Worm (Caenorhabditis elegans): Measurements from ENCODE around the gene Y12A6A.1.

The Y12A6A.1 gene

ce11 chrX:13665447-13665846, 43.9 kb upstream of the Y12A6A.1 start (continued):
- TF ChIP-seq spr-1 (tag; optimal IDR thresholded peaks at IDR 0.05) (peak; percentile 90), fkh-10 (GFP tag; optimal IDR thresholded peaks at IDR 0.05) (peak; percentile 45), unc-62 (GFP tag; optimal IDR thresholded peaks at IDR 0.05 in 1 of 2) (peak in 1 of 2 experiments; percentile 98), unc-62 (tag; optimal IDR thresholded peaks at IDR 0.05) (no peak), fos-1 (tag; optimal IDR thresholded peaks at IDR 0.05) (no peak), mdl-1 (tag; optimal IDR thresholded peaks at IDR 0.05) (peak; percentile 10 to 80), tra-1 (GFP tag; IDR thresholded peaks at IDR 0.05) (peak; percentile 95), D1046.2 (GFP tag; IDR thresholded peaks at IDR 0.05) (peak; percentile 92), dmd-9 (GFP tag; IDR thresholded peaks at IDR 0.05) (peak; percentile 91), ztf-7 (tag; optimal IDR thresholded peaks at IDR 0.05) (peak; percentile 51), ceh-28 (tag; optimal IDR thresholded peaks at IDR 0.05) (no peak), hif-1 (tag; optimal IDR thresholded peaks at IDR 0.05) (peak; percentile 72 to 79), mep-1 (tag; optimal IDR thresholded peaks at IDR 0.05) (peak; percentile 92), dmd-6 (GFP tag; IDR thresholded peaks at IDR 0.05) (peak; percentile 87), lin-29 (GFP tag; IDR thresholded peaks at IDR 0.05) (peak; percentile 76; the same call in 1 of the 2 replicates), nhr-237 (tag; optimal IDR thresholded peaks at IDR 0.05) (no peak), set-16 (GFP tag; IDR thresholded peaks at IDR 0.05) (peak; percentile 74), tag-97 (GFP tag; IDR thresholded peaks at IDR 0.05) (no peak), daf-12 (tag; optimal IDR thresholded peaks at IDR 0.05) (no peak), mxl-2 (GFP tag; conservative IDR thresholded peaks at IDR 0.05) (peak; percentile 88), mes-2 (tag; optimal IDR thresholded peaks at IDR 0.05; ENCODE audit: poor library complexity, severe bottlenecking) (peak; percentile 90), nhr-25 (tag; optimal IDR thresholded peaks at IDR 0.05; ENCODE audit: borderline replicate concordance, insufficient read depth) (no peak), aha-1 (tag) (peak; percentile 97), spr-3 (GFP tag; optimal IDR thresholded peaks at IDR 0.05) (peak; percentile 92), nhr-6 (tag; optimal IDR thresholded peaks at IDR 0.05) (peak; percentile 71), egl-27 (tag; optimal IDR thresholded peaks at IDR 0.05) (no peak), F44E2.7 (GFP tag; IDR thresholded peaks at IDR 0.05) (peak; percentile 95), nhr-11 (tag; optimal IDR thresholded peaks at IDR 0.05) (peak; percentile 36), daf-19 (GFP tag; conservative IDR thresholded peaks at IDR 0.05) (peak; percentile 87), attf-4 (tag; optimal IDR thresholded peaks at IDR 0.05) (peak; percentile 23), F26F4.8 (GFP tag; conservative IDR thresholded peaks at IDR 0.05) (peak; percentile 99), ceh-44 (GFP tag; IDR thresholded peaks at IDR 0.05) (peak; percentile 90), jun-1 (tag; optimal IDR thresholded peaks at IDR 0.05) (peak; percentile 82), ztf-11 (tag; optimal IDR thresholded peaks at IDR 0.05) (no peak), F10B5.3 (tag; optimal IDR thresholded peaks at IDR 0.05) (peak; percentile 85), skn-1 (tag; optimal IDR thresholded peaks at IDR 0.05) (no peak), daf-16 (GFP tag; optimal IDR thresholded peaks at IDR 0.05) (peak; percentile 88 to 98), daf-16 (tag; optimal IDR thresholded peaks at IDR 0.05) (peak; percentile 80), Y105C5A.15 (GFP tag; IDR thresholded peaks at IDR 0.05) (peak; percentile 98), nhr-77 (tag; optimal IDR thresholded peaks at IDR 0.05) (peak; percentile 80), vab-7 (GFP tag; IDR thresholded peaks at IDR 0.05) (peak; percentile 98), zfp-2 (tag; optimal IDR thresholded peaks at IDR 0.05) (peak; percentile 71), nhr-41 (GFP tag; IDR thresholded peaks at IDR 0.05) (peak; percentile 98), ceh-62 (tag; optimal IDR thresholded peaks at IDR 0.05) (no peak), egl-43 (GFP tag; IDR thresholded peaks at IDR 0.05) (peak; percentile 99), ceh-20 (GFP tag; IDR thresholded peaks at IDR 0.05) (peak; percentile 91), nhr-76 (tag; optimal IDR thresholded peaks at IDR 0.05) (no peak), zip-2 (tag; optimal IDR thresholded peaks at IDR 0.05) (peak; percentile 66), madf-5 (GFP tag; IDR thresholded peaks at IDR 0.05) (peak; percentile 93 to 97), dve-1 (tag; optimal IDR thresholded peaks at IDR 0.05; ENCODE audit: insufficient read depth) (peak; percentile 84), unc-130 (GFP tag; optimal IDR thresholded peaks at IDR 0.05) (peak; percentile 73), nhr-111 (GFP tag; optimal IDR thresholded peaks at IDR 0.05) (peak; percentile 84), saeg-2 (GFP tag; IDR thresholded peaks at IDR 0.05) (peak; percentile 90)
